Fruit fly (Drosophila melanogaster) whole organism, prepupa: Measurements from ENCODE around the gene CG9582.

Experiments used
- Blimp-1 ChIP-seq: fragments of 200-800 bp; sonication (Bioruptor generic); optimal IDR thresholded peaks from 3 replicates; lab custom pipeline; 2017; ENCODE audit warnings: missing biosample characterization, missing genetic modification characterization, mild to moderate bottlenecking, moderate library complexity, missing genetic modification reagents
- CG10631 ChIP-seq: fragments of 200-800 bp; sonication (Bioruptor generic); optimal IDR thresholded peaks from 2 replicates; lab custom pipeline; 2016; ENCODE audit warnings: missing biosample characterization, missing genetic modification characterization
- CG10669 ChIP-seq: fragments of 200-800 bp; sonication (Bioruptor generic); optimal IDR thresholded peaks from 3 replicates; lab custom pipeline; 2018; ENCODE audit warnings: missing biosample characterization, mild to moderate bottlenecking, missing genetic modification characterization, moderate library complexity
- CG11294 ChIP-seq: fragments of 200-800 bp; sonication (Bioruptor generic); IDR thresholded peaks from 2 replicates; pipeline ENCODE4 v1.3.6; 2022; ENCODE audit warnings: missing biosample characterization, missing genetic modification characterization
- CG1621 ChIP-seq: fragments of 200-800 bp; sonication (Bioruptor generic); optimal IDR thresholded peaks from 3 replicates; lab custom pipeline; 2018; ENCODE audit warnings: missing biosample characterization, mild to moderate bottlenecking, missing genetic modification characterization
- CG16779 ChIP-seq: fragments of 200-800 bp; sonication (Bioruptor generic); optimal IDR thresholded peaks from 3 replicates; lab custom pipeline; 2017; ENCODE audit warnings: missing biosample characterization, mild to moderate bottlenecking, missing genetic modification characterization
- CG3032 ChIP-seq: fragments of 200-800 bp; optimal IDR thresholded peaks from 2 replicates; lab custom pipeline; 2019; ENCODE audit warnings: missing biosample characterization, mild to moderate bottlenecking, missing genetic modification characterization, moderate library complexity
- CG31627 ChIP-seq: fragments of 200-800 bp; sonication (Bioruptor generic); optimal IDR thresholded peaks from 3 replicates; lab custom pipeline; 2016; ENCODE audit warnings: missing biosample characterization, missing genetic modification characterization
- CG32006 ChIP-seq: fragments of 200-800 bp; sonication (Bioruptor generic); optimal IDR thresholded peaks from 3 replicates; lab custom pipeline; 2017; ENCODE audit warnings: missing biosample characterization, mild to moderate bottlenecking, missing genetic modification characterization
- CG34406 ChIP-seq: fragments of 200-800 bp; sonication (Bioruptor generic); optimal IDR thresholded peaks from 3 replicates; lab custom pipeline; 2016; ENCODE audit warnings: missing biosample characterization, missing genetic modification characterization
- CG3919 ChIP-seq: fragments of 200-800 bp; sonication (Bioruptor generic); optimal IDR thresholded peaks from 3 replicates; lab custom pipeline; 2016; ENCODE audit warnings: missing biosample characterization, missing genetic modification characterization
- CG6163 ChIP-seq: fragments of 200-800 bp; sonication (Bioruptor generic); IDR thresholded peaks from 3 replicates; pipeline ENCODE4 v1.3.6; 2022; ENCODE audit warnings: missing biosample characterization, missing genetic modification characterization
- CG6276 ChIP-seq: fragments of 200-800 bp; sonication (Bioruptor generic); optimal IDR thresholded peaks from 2 replicates; lab custom pipeline; 2017; ENCODE audit warnings: missing biosample characterization, mild to moderate bottlenecking, missing genetic modification characterization
- CG6792 ChIP-seq: fragments of 200-800 bp; sonication (Bioruptor generic); optimal IDR thresholded peaks from 3 replicates; lab custom pipeline; 2016; ENCODE audit warnings: missing biosample characterization, missing genetic modification characterization
- CG6854 ChIP-seq: fragments of 200-800 bp; sonication (Bioruptor generic); optimal IDR thresholded peaks from 2 replicates; lab custom pipeline; 2017; ENCODE audit warnings: missing biosample characterization, mild to moderate bottlenecking, missing genetic modification characterization
- CG8319 ChIP-seq: fragments of 200-800 bp; sonication (Bioruptor generic); optimal IDR thresholded peaks from 3 replicates; lab custom pipeline; 2016; ENCODE audit warnings: missing biosample characterization, missing genetic modification characterization
- CG8632 ChIP-seq: fragments of 200-800 bp; sonication (Bioruptor generic); optimal IDR thresholded peaks from 3 replicates; lab custom pipeline; 2016; ENCODE audit warnings: missing biosample characterization, missing genetic modification characterization
- Eip75B ChIP-seq: fragments of 200-800 bp; sonication (Bioruptor generic); optimal IDR thresholded peaks from 3 replicates; lab custom pipeline; 2016; ENCODE audit warnings: missing biosample characterization, missing genetic modification characterization
- Eip93F ChIP-seq: fragments of 200-800 bp; sonication (Bioruptor generic); optimal IDR thresholded peaks from 2 replicates; lab custom pipeline; 2016; ENCODE audit warnings: missing biosample characterization, mild to moderate bottlenecking, missing genetic modification characterization
- Ets96B ChIP-seq: fragments of 200-800 bp; optimal IDR thresholded peaks from 2 replicates; lab custom pipeline; 2019; ENCODE audit warnings: missing biosample characterization, mild to moderate bottlenecking, missing genetic modification characterization, moderate library complexity
- Gug ChIP-seq: fragments of 200-800 bp; sonication (Bioruptor generic); IDR thresholded peaks from 2 replicates; pipeline ENCODE4 v1.3.6; 2022; ENCODE audit warnings: missing biosample characterization, missing genetic modification characterization
- Hr39 ChIP-seq: fragments of 200-800 bp; sonication (Bioruptor generic); optimal IDR thresholded peaks from 2 replicates; lab custom pipeline; 2016; ENCODE audit warnings: missing biosample characterization, missing genetic modification characterization
- Hr4 ChIP-seq: fragments of 200-800 bp; sonication (Bioruptor generic); optimal IDR thresholded peaks from 3 replicates; lab custom pipeline; 2016; ENCODE audit warnings: missing biosample characterization, missing genetic modification characterization
- Met ChIP-seq: fragments of 200-800 bp; sonication (Bioruptor generic); optimal IDR thresholded peaks from 3 replicates; lab custom pipeline; 2016; ENCODE audit warnings: missing biosample characterization, missing genetic modification characterization
- Sox15 ChIP-seq: fragments of 200-800 bp; sonication (Bioruptor generic); optimal IDR thresholded peaks from 3 replicates; lab custom pipeline; 2016; ENCODE audit warnings: missing biosample characterization, missing genetic modification characterization
- acj6 ChIP-seq: fragments of 200-800 bp; sonication (Bioruptor generic); optimal IDR thresholded peaks from 3 replicates; lab custom pipeline; 2016; ENCODE audit warnings: missing biosample characterization, missing genetic modification characterization
- cyc ChIP-seq: fragments of 200-800 bp; sonication (Bioruptor generic); optimal IDR thresholded peaks from 3 replicates; lab custom pipeline; 2016; ENCODE audit warnings: missing biosample characterization, missing genetic modification characterization
- dsx ChIP-seq: fragments of 200-800 bp; optimal IDR thresholded peaks from 3 replicates; lab custom pipeline; 2019; ENCODE audit warnings: missing biosample characterization, mild to moderate bottlenecking, missing genetic modification characterization, moderate library complexity; ENCODE audit not compliant: poor library complexity, severe bottlenecking
- fd85E ChIP-seq: fragments of 200-800 bp; sonication (Bioruptor generic); optimal IDR thresholded peaks from 3 replicates; lab custom pipeline; 2016; ENCODE audit warnings: missing biosample characterization, missing genetic modification characterization
- fkh ChIP-seq: fragments of 200-800 bp; sonication (Bioruptor generic); optimal IDR thresholded peaks from 3 replicates; lab custom pipeline; 2017; ENCODE audit warnings: missing biosample characterization, mild to moderate bottlenecking, missing genetic modification characterization, moderate library complexity
- lz ChIP-seq: fragments of 200-800 bp; sonication (Bioruptor generic); optimal IDR thresholded peaks from 3 replicates; lab custom pipeline; 2016; ENCODE audit warnings: missing biosample characterization, missing genetic modification characterization
- pdm3 ChIP-seq: fragments of 200-800 bp; sonication (Bioruptor generic); optimal IDR thresholded peaks from 3 replicates; lab custom pipeline; 2016; ENCODE audit warnings: missing biosample characterization, missing genetic modification characterization
- salr ChIP-seq, 2 experiments: fragments of 200-800 bp; sonication (Bioruptor generic); optimal IDR thresholded peaks; 3 replicates each; lab custom pipeline; 2016 to 2018; ENCODE audit warnings: missing biosample characterization in 2 of 2, missing genetic modification characterization in 2 of 2, mild to moderate bottlenecking in 1 of 2
- spab ChIP-seq: fragments of 200-800 bp; sonication (Bioruptor generic); optimal IDR thresholded peaks from 2 replicates; lab custom pipeline; 2017; ENCODE audit warnings: missing biosample characterization, mild to moderate bottlenecking, missing genetic modification characterization, missing genetic modification reagents
- topi ChIP-seq: fragments of 200-800 bp; sonication (Bioruptor generic); optimal IDR thresholded peaks from 3 replicates; lab custom pipeline; 2016; ENCODE audit warnings: missing biosample characterization, missing genetic modification characterization
- vri ChIP-seq: fragments of 200-800 bp; sonication (Bioruptor generic); optimal IDR thresholded peaks from 3 replicates; lab custom pipeline; 2016; ENCODE audit warnings: missing biosample characterization, mild to moderate bottlenecking, missing genetic modification characterization

The CG9582 gene

DNA sequence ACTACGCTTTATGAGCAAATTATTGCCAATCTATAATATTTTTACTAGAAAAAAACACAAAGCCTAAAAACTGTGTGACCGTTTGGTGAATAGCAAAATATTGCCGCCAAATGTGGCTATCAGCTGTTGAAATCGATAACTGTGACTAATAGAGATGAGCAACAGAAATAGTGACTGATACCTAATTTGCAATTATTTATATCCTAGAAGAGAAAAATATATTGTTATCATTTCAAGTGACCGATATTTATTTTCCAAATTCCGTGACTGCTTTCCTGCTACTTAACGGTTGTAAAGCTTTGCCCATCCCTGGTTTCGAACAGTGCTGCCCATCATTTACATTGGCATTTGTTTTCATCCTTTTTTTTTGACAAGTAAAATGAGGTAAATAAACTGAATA is 34.4 kb downstream of the CG9582 start, which contains the start of the genes alien and CG18661 (continued):
- no peak for TF ChIP-seq CG1621
- TF ChIP-seq CG6276 (GFP tag; lab: Kevin White, UChicago), result no peak
- peak; percentile 90 for TF ChIP-seq Met
- TF ChIP-seq cyc (GFP tag; lab: Kevin White, UChicago), result peak; percentile 78
- peak; percentile 6 for TF ChIP-seq CG8632 (GFP tag; lab: Kevin White, UChicago)
- peak; percentile 62 for TF ChIP-seq CG16779 (tag; lab: Kevin White, UChicago)
- TF ChIP-seq Blimp-1 (GFP tag; lab: Kevin White, UChicago), result no peak
- peak; percentile 89 for TF ChIP-seq Eip75B (GFP tag; lab: Kevin White, UChicago)
- peak; percentile 91 for TF ChIP-seq Hr39 (GFP tag; lab: Kevin White, UChicago)
- TF ChIP-seq dsx (GFP tag; lab: Kevin White, UChicago), result no peak
- no peak for TF ChIP-seq CG8319 (GFP tag; lab: Kevin White, UChicago)
- no peak for TF ChIP-seq CG3919 (GFP tag; lab: Kevin White, UChicago)
- peak; percentile 93 for TF ChIP-seq lz (GFP tag; lab: Kevin White, UChicago)
- TF ChIP-seq CG34406 (GFP tag; lab: Kevin White, UChicago), result peak; percentile 57
- peak; percentile 65 for TF ChIP-seq CG10669 (GFP tag; lab: Kevin White, UChicago)
- TF ChIP-seq fkh (GFP tag; lab: Kevin White, UChicago), result peak; percentile 69
- TF ChIP-seq Hr4 (GFP tag; lab: Kevin White, UChicago), result peak; percentile 96
- no peak for TF ChIP-seq vri (GFP tag; lab: Kevin White, UChicago)
- peak in 1 of 2 experiments; percentile 56 for TF ChIP-seq salr (GFP tag; optimal IDR thresholded peaks at IDR 0.05; lab: Kevin White, UChicago)
- peak; percentile 62 for TF ChIP-seq topi (GFP tag; lab: Kevin White, UChicago)
- peak; percentile 15 for TF ChIP-seq spab (GFP tag; lab: Kevin White, UChicago)
- TF ChIP-seq Sox15 (GFP tag; lab: Kevin White, UChicago), result peak; percentile 92
- TF ChIP-seq CG10631, result peak; percentile 85
- peak; percentile 97 for TF ChIP-seq CG6163
- peak; percentile 71 for TF ChIP-seq Eip93F (GFP tag; lab: Kevin White, UChicago)
- TF ChIP-seq CG31627, result peak; percentile 88
- no peak for TF ChIP-seq fd85E
- peak; percentile 78 for TF ChIP-seq CG6854 (GFP tag; lab: Kevin White, UChicago)
- peak; percentile 62 for TF ChIP-seq acj6 (GFP tag; lab: Kevin White, UChicago)
- TF ChIP-seq Gug (GFP tag; lab: Robert Waterston, UW), result peak; percentile 87
- TF ChIP-seq, all 60 proteins: peak for 48

DNA sequence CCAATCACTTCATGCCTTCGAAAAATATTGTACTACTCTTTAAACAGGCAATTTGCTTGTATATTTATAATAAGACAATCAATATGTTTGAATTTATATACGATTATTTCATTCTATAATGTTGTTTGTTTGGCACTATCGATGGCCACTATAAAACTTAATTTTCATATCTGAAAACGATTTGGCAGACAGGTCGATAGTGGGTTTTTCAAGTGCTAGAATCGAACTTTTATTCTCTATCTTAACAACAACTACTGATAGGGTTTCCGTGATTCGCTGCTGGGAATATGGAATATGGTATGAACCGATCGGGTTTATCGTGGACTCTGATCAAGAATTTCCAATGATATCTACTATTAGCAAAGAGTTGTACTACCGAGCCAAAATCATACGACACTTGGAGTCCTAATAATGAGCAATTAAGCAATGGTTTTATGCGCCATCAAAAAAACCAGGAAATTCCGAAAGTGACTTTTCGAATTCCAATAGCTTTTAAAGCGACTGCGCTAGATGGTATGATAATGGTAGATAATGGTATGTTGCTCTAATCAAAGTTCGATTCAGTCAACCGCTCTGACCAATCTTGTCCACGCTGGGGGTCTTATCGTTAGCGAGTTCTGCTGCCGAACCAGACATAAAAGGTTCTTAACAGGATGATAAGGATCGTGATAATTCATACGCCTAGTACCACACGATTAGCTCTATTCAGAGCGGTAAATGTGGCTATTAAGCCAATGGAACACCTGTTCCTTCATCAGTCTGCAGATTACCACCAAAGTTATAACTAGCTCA is 37.8 kb downstream of the CG9582 start, which contains the start of gene CG17906:
CG17906 (plus strand) TSS at position 742 of the 792 bp plus-strand sequence.
- TF ChIP-seq CG3032 (tag; lab: Kevin White, UChicago), result no peak
- TF ChIP-seq CG3919 (GFP tag; lab: Kevin White, UChicago), result no peak
- TF ChIP-seq CG11294 (GFP tag; lab: Robert Waterston, UW), result no peak
- TF ChIP-seq CG1621, result no peak
- no peak for TF ChIP-seq pdm3 (GFP tag; lab: Kevin White, UChicago)
- no peak for TF ChIP-seq Sox15 (GFP tag; lab: Kevin White, UChicago)
- TF ChIP-seq Eip93F (GFP tag; lab: Kevin White, UChicago), result no peak
- TF ChIP-seq CG6163, result no peak
- TF ChIP-seq Blimp-1 (GFP tag; lab: Kevin White, UChicago), result no peak
- TF ChIP-seq Gug (GFP tag; lab: Robert Waterston, UW), result no peak
- TF ChIP-seq fd85E, result no peak
- no peak for TF ChIP-seq topi (GFP tag; lab: Kevin White, UChicago)
- TF ChIP-seq CG6792 (GFP tag; lab: Kevin White, UChicago), result no peak
- TF ChIP-seq Ets96B (tag; lab: Kevin White, UChicago), result no peak
- TF ChIP-seq acj6 (GFP tag; lab: Kevin White, UChicago), result no peak
- no peak for TF ChIP-seq CG32006 (GFP tag; lab: Kevin White, UChicago)
- TF ChIP-seq, all 60 proteins: peak for 0
